Fruit fly (Drosophila melanogaster) S2 (cell line): ENCODE measurements around the gene wac.

ENCODE experiments used
- CG8478 ChIP-seq: fragments of >200 bp; optimal IDR thresholded peaks from 2 replicates; lab custom pipeline; 2018
- CTCF ChIP-seq, 2 experiments: fragments of >200 bp; optimal IDR thresholded peaks; 2 replicates each; lab custom pipeline; 2018

- TF ChIP-seq CG8478 (lab: Kevin White, UChicago) = no peak
- no peak for TF ChIP-seq CTCF (optimal IDR thresholded peaks at IDR 0.05; lab: Kevin White, UChicago)
These were observed 5.8 kb downstream of the wac start for dm6 chr3L:263500-264377.
